Fruit fly (Drosophila melanogaster) whole organism, larva: ENCODE data around the gene CG8813.

Experiments used
- noc ChIP-seq: fragments of 200-800 bp; sonication (Bioruptor generic); optimal IDR thresholded peaks from 3 replicates; lab custom pipeline; 2019; ENCODE audit warnings: missing biosample characterization, mild to moderate bottlenecking, missing genetic modification characterization, moderate library complexity

Gene CG8813

dm6 chr2L:2900392-2901028 lies 31.1 kb downstream of the CG8813 start:
- TF ChIP-seq noc (tag; lab: Kevin White, UChicago): peak; percentile 50

DNA sequence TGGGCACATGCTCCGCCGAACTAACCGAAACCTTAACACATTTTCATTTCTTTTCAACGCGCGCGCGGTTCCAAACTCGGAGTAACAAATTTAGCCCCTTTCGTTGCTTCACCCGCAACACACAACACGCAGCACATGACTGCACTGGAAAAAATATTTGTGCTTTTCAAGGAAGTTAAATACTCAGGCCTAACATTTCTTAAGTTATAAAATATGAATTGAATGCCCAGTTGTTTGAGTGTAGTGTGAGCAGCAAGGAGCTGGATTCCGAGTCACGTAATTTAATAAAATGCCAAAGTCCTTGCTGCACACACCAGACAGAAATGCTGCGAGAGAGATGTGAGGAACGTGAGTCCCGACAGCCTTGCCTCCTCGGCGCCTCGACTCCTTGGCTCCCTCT lies 32.0 kb downstream of the CG8813 start:
- TF ChIP-seq noc (tag; lab: Kevin White, UChicago): no peak

- TF ChIP-seq noc (tag; lab: Kevin White, UChicago): no peak
Observed at dm6 chr2L:2903649-2904048, 34.2 kb downstream of the CG8813 start.

DNA sequence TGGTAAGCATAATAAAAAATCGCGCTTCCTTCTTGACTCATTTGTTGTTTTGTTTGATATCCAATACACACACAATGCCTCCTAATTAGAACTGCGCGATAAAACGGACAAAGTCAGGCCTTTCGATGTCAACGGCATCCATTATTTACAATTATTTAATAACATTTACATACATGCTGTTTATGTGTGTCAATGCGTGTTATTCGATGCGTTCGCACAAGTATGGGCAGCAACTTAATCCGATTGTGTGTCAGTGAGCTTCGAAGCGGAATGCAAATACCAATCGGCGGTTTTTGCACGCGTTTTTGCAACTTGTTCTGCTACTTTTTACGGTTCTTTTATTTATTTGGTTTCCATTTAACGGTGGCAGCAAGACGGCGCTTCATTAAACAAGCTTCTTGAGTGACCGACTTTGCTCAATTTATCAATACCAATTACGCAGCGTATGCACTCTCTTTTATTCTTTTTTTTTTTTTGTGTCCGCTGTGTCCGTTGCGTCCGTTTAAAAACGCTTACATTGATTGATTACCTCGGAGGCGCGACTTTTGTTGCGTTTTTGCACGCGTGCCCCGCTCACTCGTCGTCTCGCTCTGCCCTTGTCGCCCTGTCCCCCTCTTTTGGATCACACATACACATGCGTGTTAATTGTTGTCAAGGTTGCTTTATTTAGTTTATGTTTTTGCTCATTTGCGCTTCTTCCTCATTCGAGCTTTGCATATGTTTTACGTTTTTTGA lies 35.0 kb downstream of the CG8813 start:
- TF ChIP-seq noc (tag; lab: Kevin White, UChicago): no peak

DNA sequence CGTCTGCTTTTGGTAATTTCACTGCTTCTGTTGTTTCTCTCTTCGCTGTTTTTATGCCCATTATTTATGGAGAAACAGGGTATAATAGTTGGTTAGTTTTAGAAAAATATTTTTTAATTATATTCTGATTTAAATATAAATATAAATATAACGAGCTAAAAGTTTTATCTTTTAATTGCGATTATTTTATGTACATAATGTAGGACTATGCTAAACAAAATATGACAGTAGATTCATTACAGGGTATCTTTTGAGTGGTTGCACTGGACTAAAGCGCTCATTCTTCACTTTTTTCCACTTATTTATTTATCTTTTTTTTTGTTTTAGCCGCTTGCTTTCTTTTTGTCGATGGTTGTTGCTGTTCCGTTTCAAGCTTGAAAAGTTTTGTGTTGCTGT lies 35.6 kb downstream of the CG8813 start:
- TF ChIP-seq noc (tag; lab: Kevin White, UChicago): peak; percentile 87

DNA sequence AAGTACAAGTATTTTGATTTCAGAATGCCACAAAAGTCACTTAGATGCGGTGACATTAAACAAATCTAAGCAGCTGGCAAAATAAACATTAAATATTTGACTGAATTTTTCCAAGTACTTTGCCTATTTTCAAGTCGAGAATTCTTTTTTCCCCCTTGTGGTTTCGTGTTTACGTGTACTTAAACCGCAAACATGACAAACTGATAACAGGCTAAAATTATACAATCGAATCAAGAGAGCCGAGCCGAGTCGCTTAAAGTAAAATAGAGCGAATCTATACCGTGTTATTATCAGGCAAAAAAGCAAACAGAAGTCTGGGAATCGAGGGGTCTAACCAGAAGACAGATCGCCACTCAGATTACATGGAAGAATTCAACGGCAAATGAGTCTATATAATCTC lies 36.7 kb downstream of the CG8813 start:
- TF ChIP-seq noc (tag; lab: Kevin White, UChicago): no peak

DNA sequence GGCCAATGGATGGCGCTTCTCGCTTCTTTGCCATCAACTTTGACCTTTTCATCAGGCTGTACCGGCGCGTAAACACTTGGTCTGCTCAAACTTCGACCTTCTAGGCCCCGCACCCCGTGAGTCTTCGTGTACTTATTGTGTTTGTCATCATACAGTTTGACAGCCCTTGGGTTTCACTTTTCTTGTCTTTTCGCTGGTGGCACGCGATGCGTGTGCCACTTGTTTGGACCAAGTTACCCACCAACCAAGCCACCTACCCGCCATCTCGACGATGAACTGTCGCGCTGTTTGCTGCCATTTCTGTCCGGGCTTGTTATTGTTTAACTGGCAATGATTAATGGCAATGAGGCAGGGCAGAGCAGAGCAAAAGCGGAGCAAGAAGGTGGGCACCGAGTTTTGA lies 38.3 kb downstream of the CG8813 start:
- TF ChIP-seq noc (tag; lab: Kevin White, UChicago): no peak

dm6 chr2L:2908440-2909154 lies 39.1 kb downstream of the CG8813 start:
- TF ChIP-seq noc (tag; lab: Kevin White, UChicago): no peak

dm6 chr2L:2909495-2909894 lies 40.0 kb downstream of the CG8813 start:
- TF ChIP-seq noc (tag; lab: Kevin White, UChicago): no peak

DNA sequence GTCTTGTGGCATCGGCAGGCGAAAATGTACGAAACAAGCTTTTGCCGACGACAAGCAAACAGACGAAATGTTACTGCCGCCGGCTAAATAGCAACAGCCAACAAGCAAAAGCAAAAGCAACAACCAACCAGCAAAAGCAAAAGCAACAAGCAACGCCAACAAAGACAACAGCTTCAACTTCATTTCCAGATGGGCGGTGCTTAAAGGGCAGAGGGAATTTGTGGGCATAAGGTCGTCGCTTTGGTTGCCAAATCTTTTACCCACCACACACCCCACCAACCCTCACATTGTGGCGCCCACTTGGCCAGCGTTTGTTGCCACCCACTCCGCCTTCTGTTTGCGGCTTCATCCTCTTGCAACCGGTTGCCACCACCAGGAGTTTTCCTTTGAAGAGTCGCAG lies 41.5 kb downstream of the CG8813 start:
- TF ChIP-seq noc (tag; lab: Kevin White, UChicago): no peak
